Worm (Caenorhabditis elegans): Measurements from ENCODE around the gene F31F6.1.

F31F6.1 gene

ce11 chrX:14868200-14868599 lies at the start of gene F31F6.1:
Gene F31F6.1 (minus strand): TSS chrX:14868300.
- TF ChIP-seq unc-62 (GFP tag; optimal IDR thresholded peaks at IDR 0.05) = no peak

ce11 chrX:14916767-14917166 lies 48.7 kb upstream of the F31F6.1 start:
- no peak for TF ChIP-seq unc-62 (GFP tag; optimal IDR thresholded peaks at IDR 0.05)

ce11 chrX:14910689-14911088 lies 42.6 kb upstream of the F31F6.1 start:
- no peak for TF ChIP-seq unc-62 (GFP tag; optimal IDR thresholded peaks at IDR 0.05)

- TF ChIP-seq unc-62 (GFP tag; optimal IDR thresholded peaks at IDR 0.05) = no peak
Measured at ce11 chrX:14907257-14907801, 39.2 kb upstream of the F31F6.1 start.

ce11 chrX:14905161-14905560 lies 37.1 kb upstream of the F31F6.1 start, which contains the start of gene hex-5:
Gene hex-5 (minus strand): TSS chrX:14905261.
- no peak for TF ChIP-seq unc-62 (GFP tag; optimal IDR thresholded peaks at IDR 0.05)

- TF ChIP-seq unc-62 (GFP tag; optimal IDR thresholded peaks at IDR 0.05) = no peak
Measured at ce11 chrX:14903424-14903823, 35.3 kb upstream of the F31F6.1 start.

- TF ChIP-seq unc-62 (GFP tag; optimal IDR thresholded peaks at IDR 0.05) = no peak
Measured at ce11 chrX:14900487-14900886, 32.4 kb upstream of the F31F6.1 start.

- TF ChIP-seq unc-62 (GFP tag; optimal IDR thresholded peaks at IDR 0.05) = no peak
Measured at ce11 chrX:14898205-14898604, 30.1 kb upstream of the F31F6.1 start, which contains the start of gene lips-8. Gene lips-8 (plus strand): TSS chrX:14898505.

- TF ChIP-seq unc-62 (GFP tag; optimal IDR thresholded peaks at IDR 0.05) = no peak
Measured at ce11 chrX:14897192-14897591, 29.1 kb upstream of the F31F6.1 start.

ce11 chrX:14894845-14895244 lies 26.7 kb upstream of the F31F6.1 start, which contains the start of gene nac-1:
Gene nac-1 (plus strand): TSS chrX:14895145.
- TF ChIP-seq unc-62 (GFP tag; optimal IDR thresholded peaks at IDR 0.05) = no peak

- no peak for TF ChIP-seq unc-62 (GFP tag; optimal IDR thresholded peaks at IDR 0.05)
Measured at ce11 chrX:14894380-14894779, 26.3 kb upstream of the F31F6.1 start.

ce11 chrX:14888188-14888587 lies 20.1 kb upstream of the F31F6.1 start, which contains the start of gene daf-6:
Gene daf-6 (plus strand): TSS chrX:14888488.
- no peak for TF ChIP-seq unc-62 (GFP tag; optimal IDR thresholded peaks at IDR 0.05)

ce11 chrX:14885855-14886254 lies 17.8 kb upstream of the F31F6.1 start:
- no peak for TF ChIP-seq unc-62 (GFP tag; optimal IDR thresholded peaks at IDR 0.05)

ce11 chrX:14881119-14881518 lies 13.0 kb upstream of the F31F6.1 start, which contains the start of gene flp-8:
Gene flp-8 (plus strand): TSS chrX:14881419.
- TF ChIP-seq unc-62 (GFP tag; optimal IDR thresholded peaks at IDR 0.05) = no peak

- no peak for TF ChIP-seq unc-62 (GFP tag; optimal IDR thresholded peaks at IDR 0.05)
Measured at ce11 chrX:14877691-14878090, 9.6 kb upstream of the F31F6.1 start.

ce11 chrX:14875668-14876067 lies 7.6 kb upstream of the F31F6.1 start, which contains the start of gene sssh-1:
Gene sssh-1 (plus strand): TSS chrX:14875968.
- no peak for TF ChIP-seq unc-62 (GFP tag; optimal IDR thresholded peaks at IDR 0.05)

ce11 chrX:14872817-14873469 lies 4.8 kb upstream of the F31F6.1 start, which contains the start of gene F31F6.3:
Gene F31F6.3 (minus strand): TSS chrX:14872867.
- no peak for TF ChIP-seq unc-62 (GFP tag; optimal IDR thresholded peaks at IDR 0.05)

All from whole organism, dauer.